Fruit fly (Drosophila melanogaster) whole organism, embryonic: ENCODE data around the gene CG44000.

Experiments used
- Atf6 ChIP-seq: fragments of 200-800 bp; sonication (Bioruptor generic); IDR thresholded peaks from 2 replicates; pipeline ENCODE4 v1.3.6; 2022; ENCODE audit warnings: missing biosample characterization, missing genetic modification characterization
- Awh ChIP-seq: fragments of 200-800 bp; sonication (Bioruptor generic); IDR thresholded peaks from 2 replicates; pipeline ENCODE4, ENCODE4 v1.3.6; 2022; ENCODE audit warnings: missing biosample characterization, missing genetic modification characterization
- CG10209 ChIP-seq: fragments of 200-800 bp; sonication (Bioruptor generic); optimal IDR thresholded peaks from 3 replicates; lab custom pipeline; 2017; ENCODE audit warnings: missing biosample characterization, mild to moderate bottlenecking, missing genetic modification characterization, missing genetic modification reagents
- CG11247 ChIP-seq: fragments of 200-800 bp; sonication (Bioruptor generic); IDR thresholded peaks from 2 replicates; pipeline ENCODE4 v1.3.6; 2022; ENCODE audit warnings: missing biosample characterization, missing genetic modification characterization
- CG1233 ChIP-seq: fragments of 200-800 bp; sonication (Bioruptor generic); optimal IDR thresholded peaks from 4 replicates; lab custom pipeline; 2018; ENCODE audit warnings: missing biosample characterization, mild to moderate bottlenecking, missing genetic modification characterization
- CG12659 ChIP-seq: fragments of 200-800 bp; sonication (Bioruptor generic); optimal IDR thresholded peaks from 3 replicates; lab custom pipeline; 2017; ENCODE audit warnings: mild to moderate bottlenecking, missing biosample characterization, missing genetic modification reagents, missing genetic modification characterization
- CG14710 ChIP-seq: fragments of 200-800 bp; sonication (Bioruptor generic); optimal IDR thresholded peaks from 3 replicates; lab custom pipeline; 2019; ENCODE audit warnings: missing biosample characterization, mild to moderate bottlenecking, missing genetic modification characterization, moderate library complexity
- CG1529 ChIP-seq: fragments of 200-800 bp; sonication (Bioruptor generic); optimal IDR thresholded peaks from 3 replicates; lab custom pipeline; 2018; ENCODE audit warnings: missing biosample characterization, missing genetic modification characterization
- CG17359 ChIP-seq: fragments of 200-800 bp; sonication (Bioruptor generic); optimal IDR thresholded peaks from 3 replicates; lab custom pipeline; 2018; ENCODE audit warnings: missing biosample characterization, mild to moderate bottlenecking, missing genetic modification characterization, moderate library complexity
- CG17912 ChIP-seq: fragments of 200-800 bp; sonication (Bioruptor generic); optimal IDR thresholded peaks from 2 replicates; lab custom pipeline; 2018; ENCODE audit warnings: missing biosample characterization, mild to moderate bottlenecking, missing genetic modification characterization
- CG3065 ChIP-seq: fragments of 200-800 bp; sonication (Bioruptor generic); optimal IDR thresholded peaks from 2 replicates; lab custom pipeline; 2016; ENCODE audit warnings: missing biosample characterization, missing genetic modification characterization
- CG31388 ChIP-seq: fragments of 200-800 bp; sonication (Bioruptor generic); optimal IDR thresholded peaks from 2 replicates; lab custom pipeline; 2016; ENCODE audit warnings: missing biosample characterization, missing genetic modification characterization
- CG32772 ChIP-seq: fragments of 200-800 bp; sonication (Bioruptor generic); IDR thresholded peaks from 2 replicates; pipeline ENCODE4 v1.3.6; 2022; ENCODE audit warnings: missing biosample characterization, missing genetic modification characterization
- CG4328 ChIP-seq: fragments of 200-800 bp; sonication (Bioruptor generic); optimal IDR thresholded peaks from 3 replicates; lab custom pipeline; 2017; ENCODE audit warnings: missing biosample characterization, missing genetic modification reagents, missing genetic modification characterization
- CG6654 ChIP-seq: fragments of 200-800 bp; sonication (Bioruptor generic); optimal IDR thresholded peaks from 2 replicates; lab custom pipeline; 2017; ENCODE audit warnings: missing biosample characterization, mild to moderate bottlenecking, missing genetic modification characterization
- CG8281 ChIP-seq: fragments of 200-800 bp; sonication (Bioruptor generic); optimal IDR thresholded peaks from 2 replicates; lab custom pipeline; 2018; ENCODE audit warnings: missing biosample characterization, mild to moderate bottlenecking, missing genetic modification characterization, moderate library complexity
- CG8924 ChIP-seq: fragments of 200-800 bp; optimal IDR thresholded peaks from 3 replicates; lab custom pipeline; 2019; ENCODE audit warnings: missing biosample characterization, mild to moderate bottlenecking, missing genetic modification characterization, moderate library complexity
- CG8944 ChIP-seq: fragments of 200-800 bp; sonication (Bioruptor generic); optimal IDR thresholded peaks from 3 replicates; lab custom pipeline; 2016; ENCODE audit warnings: missing biosample characterization, missing genetic modification characterization
- CG9797 ChIP-seq: fragments of 200-800 bp; sonication (Bioruptor generic); optimal IDR thresholded peaks from 3 replicates; lab custom pipeline; 2018; ENCODE audit warnings: missing biosample characterization, mild to moderate bottlenecking, missing genetic modification characterization
- CHES-1-like ChIP-seq: fragments of 200-800 bp; sonication (Bioruptor generic); optimal IDR thresholded peaks from 2 replicates; lab custom pipeline; 2016; ENCODE audit warnings: missing biosample characterization, missing genetic modification characterization
- D19B ChIP-seq: fragments of 200-800 bp; sonication (Bioruptor generic); optimal IDR thresholded peaks from 2 replicates; lab custom pipeline; 2017; ENCODE audit warnings: missing biosample characterization, mild to moderate bottlenecking, missing genetic modification characterization
- Deaf1 ChIP-seq: fragments of 200-800 bp; optimal IDR thresholded peaks from 3 replicates; lab custom pipeline; 2019; ENCODE audit warnings: missing biosample characterization, mild to moderate bottlenecking, missing genetic modification characterization, moderate library complexity
- E2f1 ChIP-seq: fragments of 200-800 bp; sonication (Bioruptor generic); IDR thresholded peaks from 2 replicates; pipeline ENCODE4 v1.3.6; 2022; ENCODE audit warnings: missing biosample characterization, missing genetic modification characterization
- Hey ChIP-seq: fragments of 200-800 bp; sonication (Bioruptor generic); optimal IDR thresholded peaks from 3 replicates; lab custom pipeline; 2018; ENCODE audit warnings: missing biosample characterization, mild to moderate bottlenecking, missing genetic modification characterization
- HmgZ ChIP-seq: fragments of 200-800 bp; sonication (Bioruptor generic); optimal IDR thresholded peaks from 2 replicates; lab custom pipeline; 2018; ENCODE audit warnings: missing biosample characterization, mild to moderate bottlenecking, missing genetic modification characterization
- Hr78 ChIP-seq, 2 experiments: fragments of 200-800 bp in 1 of 2; fragments of >200 bp in 1 of 2; sonication (Bioruptor generic) in 1 of 2; optimal IDR thresholded peaks; 2 replicates each; lab custom pipeline; 2017 to 2019; ENCODE audit warnings: missing biosample characterization in 2 of 2, missing genetic modification characterization in 2 of 2, mild to moderate bottlenecking in 1 of 2, moderate library complexity in 1 of 2
- MESR4 ChIP-seq: fragments of 200-800 bp; sonication (Bioruptor generic); optimal IDR thresholded peaks from 2 replicates; lab custom pipeline; 2018; ENCODE audit warnings: missing biosample characterization, mild to moderate bottlenecking, missing genetic modification characterization, moderate library complexity
- Neu2 ChIP-seq: fragments of 200-800 bp; sonication (Bioruptor generic); optimal IDR thresholded peaks from 3 replicates; lab custom pipeline; 2016; ENCODE audit warnings: missing biosample characterization, missing genetic modification characterization, borderline replicate concordance
- Pdp1 ChIP-seq, 2 experiments: fragments of 200-800 bp; sonication (Bioruptor generic); optimal IDR thresholded peaks; 3 replicates each; lab custom pipeline; 2016; ENCODE audit warnings: missing biosample characterization in 2 of 2, missing genetic modification characterization in 2 of 2, mild to moderate bottlenecking in 1 of 2, moderate library complexity in 1 of 2
- Six4 ChIP-seq: fragments of 200-800 bp; sonication (Bioruptor generic); optimal IDR thresholded peaks from 2 replicates; lab custom pipeline; 2016; ENCODE audit warnings: missing biosample characterization, missing genetic modification characterization
- Ssrp ChIP-seq: fragments of 200-800 bp; sonication (Bioruptor generic); optimal IDR thresholded peaks from 2 replicates; lab custom pipeline; 2018; ENCODE audit warnings: missing biosample characterization, mild to moderate bottlenecking, missing genetic modification characterization, moderate library complexity
- bigmax ChIP-seq: fragments of 200-800 bp; sonication (Bioruptor generic); optimal IDR thresholded peaks from 2 replicates; lab custom pipeline; 2018; ENCODE audit warnings: missing biosample characterization, mild to moderate bottlenecking, missing genetic modification characterization
- br ChIP-seq: fragments of >200 bp; optimal IDR thresholded peaks from 2 replicates; lab custom pipeline; 2017
- cwo ChIP-seq: fragments of 200-800 bp; sonication (Bioruptor generic); optimal IDR thresholded peaks from 3 replicates; lab custom pipeline; 2017; ENCODE audit warnings: missing biosample characterization, missing genetic modification characterization, mild to moderate bottlenecking, moderate library complexity, missing genetic modification reagents
- dan ChIP-seq: fragments of 200-800 bp; sonication (Bioruptor generic); IDR thresholded peaks from 2 replicates; pipeline ENCODE4 v1.3.6; 2022; ENCODE audit warnings: missing biosample characterization, missing genetic modification characterization
- ftz-f1 ChIP-seq: fragments of 200-800 bp; sonication (Bioruptor generic); optimal IDR thresholded peaks from 2 replicates; lab custom pipeline; 2016; ENCODE audit warnings: missing biosample characterization, missing genetic modification characterization
- insv ChIP-seq, 2 experiments: fragments of 200-800 bp; sonication (Bioruptor generic); optimal IDR thresholded peaks; 3 replicates each; lab custom pipeline; 2016 to 2018; ENCODE audit warnings: missing biosample characterization in 2 of 2, missing genetic modification characterization in 2 of 2
- kah ChIP-seq: fragments of 200-800 bp; sonication (Bioruptor generic); optimal IDR thresholded peaks from 2 replicates; lab custom pipeline; 2018; ENCODE audit warnings: missing biosample characterization, mild to moderate bottlenecking, missing genetic modification characterization
- lbe ChIP-seq: fragments of 200-800 bp; sonication (Bioruptor generic); optimal IDR thresholded peaks from 2 replicates; lab custom pipeline; 2016; ENCODE audit warnings: missing biosample characterization, mild to moderate bottlenecking, missing genetic modification characterization
- nmo ChIP-seq: fragments of 200-800 bp; sonication (Bioruptor generic); optimal IDR thresholded peaks from 2 replicates; lab custom pipeline; 2018; ENCODE audit warnings: missing biosample characterization, mild to moderate bottlenecking, missing genetic modification characterization, moderate library complexity
- otp ChIP-seq: fragments of 200-800 bp; sonication (Bioruptor generic); IDR thresholded peaks from 3 replicates; pipeline ENCODE4, ENCODE4 v1.3.6; 2022; ENCODE audit warnings: missing biosample characterization, missing genetic modification characterization
- peb ChIP-seq: fragments of 200-800 bp; sonication (Bioruptor generic); IDR thresholded peaks from 2 replicates; pipeline ENCODE4 v1.3.6; 2022; ENCODE audit warnings: missing biosample characterization, missing genetic modification characterization
- pros ChIP-seq: fragments of 200-800 bp; sonication (Bioruptor generic); optimal IDR thresholded peaks from 3 replicates; lab custom pipeline; 2019; ENCODE audit warnings: missing biosample characterization, mild to moderate bottlenecking, missing genetic modification characterization, moderate library complexity
- psq ChIP-seq: fragments of 200-800 bp; sonication (Bioruptor generic); optimal IDR thresholded peaks from 2 replicates; lab custom pipeline; 2017; ENCODE audit warnings: missing biosample characterization, missing genetic modification characterization
- sima ChIP-seq: fragments of 200-800 bp; sonication (Bioruptor generic); optimal IDR thresholded peaks from 2 replicates; lab custom pipeline; 2016; ENCODE audit warnings: missing biosample characterization, missing genetic modification characterization
- tx ChIP-seq: fragments of 200-800 bp; sonication (Bioruptor generic); optimal IDR thresholded peaks from 2 replicates; lab custom pipeline; 2016; ENCODE audit warnings: missing biosample characterization, missing genetic modification characterization
- unpg ChIP-seq: fragments of 200-800 bp; sonication (Bioruptor generic); optimal IDR thresholded peaks from 3 replicates; lab custom pipeline; 2018; ENCODE audit warnings: missing biosample characterization, mild to moderate bottlenecking, missing genetic modification characterization, moderate library complexity
- zf30C ChIP-seq: fragments of 200-800 bp; sonication (Bioruptor generic); optimal IDR thresholded peaks from 3 replicates; lab custom pipeline; 2018; ENCODE audit warnings: missing biosample characterization, mild to moderate bottlenecking, missing genetic modification characterization
- zfh2 ChIP-seq: fragments of 200-800 bp; sonication (Bioruptor generic); optimal IDR thresholded peaks from 2 replicates; lab custom pipeline; 2016; ENCODE audit warnings: missing biosample characterization, missing genetic modification characterization

The CG44000 gene

dm6 chr2L:5052367-5052914, 9.4 kb downstream of the CG44000 start, which contains the start of gene senju (continued):
- TF ChIP-seq CG14710 (tag; lab: Kevin White, UChicago) (peak; percentile 69), kah (peak; percentile 21), sima (GFP tag; lab: Kevin White, UChicago) (peak; percentile 53), unpg (GFP tag; lab: Kevin White, UChicago) (peak; percentile 80), CG8924 (peak; percentile 82), CG1529 (GFP tag; lab: Kevin White, UChicago) (peak; percentile 72), pros (peak; percentile 20), CG4328 (GFP tag; lab: Kevin White, UChicago) (peak; percentile 83), CG8944 (GFP tag; lab: Kevin White, UChicago) (peak; percentile 93), CG31388 (GFP tag; lab: Kevin White, UChicago) (peak; percentile 4), Atf6 (GFP tag; lab: Robert Waterston, UW) (peak; percentile 80), CG12659 (peak; percentile 90), dan (GFP tag; lab: Robert Waterston, UW) (no peak), CG11247 (GFP tag; lab: Robert Waterston, UW) (peak; percentile 83), zfh2 (GFP tag; lab: Kevin White, UChicago) (peak; percentile 90), CG10209 (GFP tag; lab: Kevin White, UChicago) (peak; percentile 77), peb (GFP tag; lab: Robert Waterston, UW) (no peak; the same call in 1 of the 2 replicates), Six4 (GFP tag; lab: Kevin White, UChicago) (peak; percentile 84), nmo (GFP tag; lab: Kevin White, UChicago) (peak; percentile 65), tx (GFP tag; lab: Kevin White, UChicago) (peak; percentile 82), CG3065 (GFP tag; lab: Kevin White, UChicago) (peak; percentile 72), insv (GFP tag; optimal IDR thresholded peaks at IDR 0.05; lab: Kevin White, UChicago) (peak in 1 of 2 experiments; percentile 64), D19B (peak; percentile 71), Pdp1 (GFP tag; optimal IDR thresholded peaks at IDR 0.05; lab: Kevin White, UChicago) (peak; percentile 79 to 80), ftz-f1 (peak; percentile 75), zf30C (GFP tag; lab: Kevin White, UChicago) (peak; percentile 0), CG17912 (GFP tag; lab: Kevin White, UChicago) (peak; percentile 79), MESR4 (GFP tag; lab: Kevin White, UChicago) (peak; percentile 99), CG6654 (GFP tag; lab: Kevin White, UChicago) (peak; percentile 60), CHES-1-like (GFP tag; lab: Kevin White, UChicago) (peak; percentile 96), Hey (tag; lab: Kevin White, UChicago) (peak; percentile 69), Awh (GFP tag; lab: Robert Waterston, UW) (peak; percentile 83), psq (GFP tag; lab: Kevin White, UChicago) (peak; percentile 58), CG8281 (tag; lab: Kevin White, UChicago) (peak; percentile 56), Deaf1 (tag; lab: Kevin White, UChicago) (peak; percentile 86), CG17359 (tag; lab: Kevin White, UChicago) (peak; percentile 78), br (lab: Kevin White, UChicago) (no peak), otp (GFP tag; lab: Robert Waterston, UW) (peak; percentile 57), E2f1 (GFP tag; lab: Robert Waterston, UW) (peak; percentile 74), CG1233 (GFP tag; lab: Kevin White, UChicago) (peak; percentile 71), Neu2 (no peak), bigmax (GFP tag; lab: Kevin White, UChicago) (peak; percentile 30), Ssrp (tag; lab: Kevin White, UChicago) (peak; percentile 66), CG9797 (GFP tag; lab: Kevin White, UChicago) (peak; percentile 61), cwo (GFP tag; lab: Kevin White, UChicago) (peak; percentile 79), lbe (GFP tag; lab: Kevin White, UChicago) (peak; percentile 69), Hr78 (GFP tag; optimal IDR thresholded peaks at IDR 0.05; lab: Kevin White, UChicago) (peak in 1 of 2 experiments; percentile 59), CG32772 (GFP tag; lab: Robert Waterston, UW) (peak; percentile 60), HmgZ (tag; lab: Kevin White, UChicago) (peak; percentile 88)
